Fruit fly (Drosophila melanogaster) whole organism, pupa: ENCODE data around the gene Mtr3.

ENCODE experiments used
- CG10348 ChIP-seq: fragments of 200-800 bp; sonication (Bioruptor generic); IDR thresholded peaks from 2 replicates; pipeline ENCODE4 v1.3.6; 2022; ENCODE audit warnings: missing biosample characterization, missing genetic modification characterization
- CG12605 ChIP-seq: fragments of 200-800 bp; sonication (Bioruptor generic); IDR thresholded peaks from 2 replicates; pipeline ENCODE4 v1.3.6; 2022; ENCODE audit warnings: missing biosample characterization, missing genetic modification characterization
- CG13204 ChIP-seq: fragments of 200-800 bp; sonication (Bioruptor generic); optimal IDR thresholded peaks from 2 replicates; lab custom pipeline; 2018; ENCODE audit warnings: missing biosample characterization, mild to moderate bottlenecking, missing genetic modification characterization, moderate library complexity
- CG14655 ChIP-seq: fragments of 200-800 bp; sonication (Bioruptor generic); optimal IDR thresholded peaks from 3 replicates; lab custom pipeline; 2017; ENCODE audit warnings: mild to moderate bottlenecking, missing biosample characterization, missing genetic modification reagents, missing genetic modification characterization
- CG15710 ChIP-seq: fragments of 200-800 bp; sonication (Bioruptor generic); optimal IDR thresholded peaks from 2 replicates; lab custom pipeline; 2018; ENCODE audit warnings: missing biosample characterization, mild to moderate bottlenecking, missing genetic modification characterization, moderate library complexity
- CG17806 ChIP-seq: fragments of 200-800 bp; sonication (Bioruptor generic); optimal IDR thresholded peaks from 2 replicates; lab custom pipeline; 2018; ENCODE audit warnings: missing biosample characterization, mild to moderate bottlenecking, missing genetic modification characterization, moderate library complexity
- CG32121 ChIP-seq: fragments of 200-800 bp; sonication (Bioruptor generic); IDR thresholded peaks from 2 replicates; pipeline ENCODE4 v1.3.6; 2022; ENCODE audit warnings: missing biosample characterization, missing genetic modification characterization
- CG34367 ChIP-seq: fragments of 200-800 bp; sonication (Bioruptor generic); optimal IDR thresholded peaks from 2 replicates; lab custom pipeline; 2018; ENCODE audit warnings: missing biosample characterization, mild to moderate bottlenecking, missing genetic modification characterization
- CG4496 ChIP-seq: fragments of 200-800 bp; sonication (Bioruptor generic); IDR thresholded peaks from 3 replicates; pipeline ENCODE4 v1.3.6; 2022; ENCODE audit warnings: missing biosample characterization, missing genetic modification characterization
- CG8159 ChIP-seq: fragments of 200-800 bp; sonication (Bioruptor generic); optimal IDR thresholded peaks from 3 replicates; lab custom pipeline; 2018; ENCODE audit warnings: missing biosample characterization, mild to moderate bottlenecking, missing genetic modification characterization, moderate library complexity
- CG8301 ChIP-seq: fragments of 200-800 bp; sonication (Bioruptor generic); optimal IDR thresholded peaks from 2 replicates; lab custom pipeline; 2018; ENCODE audit warnings: missing biosample characterization, mild to moderate bottlenecking, missing genetic modification characterization
- CG9948 ChIP-seq: fragments of 200-800 bp; sonication (Bioruptor generic); optimal IDR thresholded peaks from 2 replicates; lab custom pipeline; 2018; ENCODE audit warnings: missing biosample characterization, mild to moderate bottlenecking, missing genetic modification characterization, moderate library complexity
- D1 ChIP-seq: fragments of 200-800 bp; sonication (Bioruptor generic); optimal IDR thresholded peaks from 2 replicates; lab custom pipeline; 2018; ENCODE audit warnings: missing biosample characterization, mild to moderate bottlenecking, missing genetic modification characterization, moderate library complexity
- EcR ChIP-seq: fragments of 200-800 bp; sonication (Bioruptor generic); optimal IDR thresholded peaks from 3 replicates; lab custom pipeline; 2019; ENCODE audit warnings: missing biosample characterization, missing genetic modification characterization, mild to moderate bottlenecking, moderate library complexity, missing genetic modification reagents
- Ets98B ChIP-seq: fragments of 200-800 bp; sonication (Bioruptor generic); IDR thresholded peaks from 2 replicates; pipeline ENCODE4 v1.3.6; 2022; ENCODE audit warnings: missing biosample characterization, missing genetic modification characterization
- Pif1A ChIP-seq: fragments of 200-800 bp; sonication (Bioruptor generic); optimal IDR thresholded peaks from 3 replicates; lab custom pipeline; 2016; ENCODE audit warnings: missing biosample characterization, missing genetic modification characterization
- Pif1B ChIP-seq: fragments of 200-800 bp; sonication (Bioruptor generic); optimal IDR thresholded peaks from 3 replicates; lab custom pipeline; 2016; ENCODE audit warnings: missing biosample characterization, missing genetic modification characterization
- Snoo ChIP-seq: fragments of 200-800 bp; sonication (Bioruptor generic); optimal IDR thresholded peaks from 3 replicates; lab custom pipeline; 2017; ENCODE audit warnings: missing biosample characterization, mild to moderate bottlenecking, missing genetic modification characterization, inconsistent platforms
- fd96Ca ChIP-seq: fragments of 200-800 bp; sonication (Bioruptor generic); IDR thresholded peaks from 3 replicates; pipeline ENCODE4 v1.3.6; 2022; ENCODE audit warnings: missing biosample characterization, missing genetic modification characterization
- gl ChIP-seq: fragments of 200-800 bp; sonication (Bioruptor generic); optimal IDR thresholded peaks from 2 replicates; lab custom pipeline; 2018; ENCODE audit warnings: missing biosample characterization, mild to moderate bottlenecking, missing genetic modification characterization
- rn ChIP-seq: fragments of 200-800 bp; sonication (Bioruptor generic); IDR thresholded peaks from 2 replicates; pipeline ENCODE4 v1.3.6; 2022; ENCODE audit warnings: missing biosample characterization, missing genetic modification characterization

Gene Mtr3

DNA sequence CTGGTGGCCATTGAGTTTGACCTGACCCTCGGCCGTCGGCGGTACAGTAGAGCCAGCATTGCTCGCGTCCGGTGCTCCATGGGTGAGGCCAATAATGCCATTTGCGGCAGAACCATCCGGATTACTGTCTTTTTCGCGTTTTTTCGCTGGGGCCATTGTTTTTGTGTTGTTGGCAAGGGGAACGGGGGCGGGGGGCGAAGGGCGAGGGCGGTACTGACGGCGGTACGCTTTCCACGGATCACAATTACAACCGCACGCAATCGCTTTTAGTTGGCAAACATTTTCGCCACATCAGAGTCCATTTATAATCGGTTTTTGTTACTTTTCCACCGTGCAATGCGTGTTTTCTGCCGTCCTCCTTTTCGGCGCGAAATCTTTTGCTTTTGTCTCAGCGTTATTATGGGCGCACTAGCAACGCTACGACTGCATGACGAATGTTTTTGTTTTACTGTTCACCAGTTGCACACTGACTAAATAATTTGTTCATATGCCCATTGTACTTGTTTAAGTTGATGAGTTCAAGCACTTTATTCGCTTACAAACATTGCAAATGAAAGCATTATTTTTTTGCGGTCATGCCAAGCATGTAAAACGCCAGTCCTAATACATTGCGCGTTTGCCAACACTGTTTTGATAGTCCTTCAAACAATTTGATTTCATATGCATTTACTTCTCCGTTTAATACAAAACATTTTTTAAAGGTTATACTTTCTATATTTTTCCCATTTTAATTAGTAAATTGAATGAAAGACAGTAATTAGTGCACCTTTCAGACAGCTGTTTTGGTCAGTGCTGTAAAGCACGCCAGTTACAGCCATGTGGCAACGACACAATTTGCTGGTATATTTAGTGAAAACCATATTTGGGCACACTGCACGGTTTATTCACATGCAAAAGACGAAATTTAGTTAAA, 9.6 kb upstream of the Mtr3 start, which contains the start of gene Pfdn6:
Pfdn6 (plus strand) TSS at position 839 of the 913 bp plus-strand sequence.
- TF ChIP-seq CG10348 (GFP tag; lab: Robert Waterston, UW): no peak
- TF ChIP-seq CG8159: no peak
- peak; percentile 61; the same call in 2 of the 3 replicates for TF ChIP-seq CG4496 (GFP tag; lab: Robert Waterston, UW)
- TF ChIP-seq Ets98B: peak; percentile 72
- peak; percentile 75 for TF ChIP-seq CG32121
- 0 out of 2 replicates have a peak, but pooled peaks have one; percentile 38 for TF ChIP-seq rn (GFP tag; lab: Robert Waterston, UW)
- TF ChIP-seq CG17806 (tag; lab: Kevin White, UChicago): peak; percentile 21
- TF ChIP-seq CG12605: no peak
- TF ChIP-seq CG34367: peak; percentile 20
- no peak for TF ChIP-seq Pif1B (GFP tag; lab: Kevin White, UChicago)
- TF ChIP-seq CG13204 (GFP tag; lab: Kevin White, UChicago): no peak
- peak; percentile 57 for TF ChIP-seq CG15710 (tag; lab: Kevin White, UChicago)
- no peak for TF ChIP-seq D1 (tag; lab: Kevin White, UChicago)
- no peak for TF ChIP-seq CG8301 (tag; lab: Kevin White, UChicago)
- no peak for TF ChIP-seq CG14655
- no peak for TF ChIP-seq gl (tag; lab: Kevin White, UChicago)
- TF ChIP-seq fd96Ca: peak; percentile 92
- TF ChIP-seq Snoo (tag; lab: Kevin White, UChicago): peak; percentile 35
- TF ChIP-seq Pif1A (GFP tag; lab: Kevin White, UChicago): no peak
- TF ChIP-seq CG9948 (tag; lab: Kevin White, UChicago): peak; percentile 18
- no peak for TF ChIP-seq EcR
- TF ChIP-seq, all 21 proteins: peak for 10

DNA sequence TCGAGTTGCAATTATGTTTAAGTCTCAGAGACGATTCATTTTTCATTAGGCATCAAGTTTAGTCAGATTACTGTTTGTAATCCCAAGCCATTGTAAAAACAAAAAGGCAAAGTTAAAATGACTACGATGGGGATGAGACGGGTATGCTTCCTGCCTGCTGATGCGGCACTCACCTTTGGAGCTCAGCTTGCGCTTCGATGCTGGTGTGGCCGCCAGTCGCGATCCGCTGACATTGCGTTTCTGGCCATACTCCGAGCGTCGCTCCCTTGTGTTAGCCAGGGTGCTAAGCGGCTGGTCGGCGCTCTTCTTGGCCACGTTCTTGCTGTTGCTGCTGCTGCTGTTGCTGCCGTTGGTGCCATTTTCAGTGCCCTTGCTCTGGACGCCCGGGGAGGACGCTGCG, 6.5 kb upstream of the Mtr3 start:
- TF ChIP-seq EcR (no peak), Ets98B (no peak)

DNA sequence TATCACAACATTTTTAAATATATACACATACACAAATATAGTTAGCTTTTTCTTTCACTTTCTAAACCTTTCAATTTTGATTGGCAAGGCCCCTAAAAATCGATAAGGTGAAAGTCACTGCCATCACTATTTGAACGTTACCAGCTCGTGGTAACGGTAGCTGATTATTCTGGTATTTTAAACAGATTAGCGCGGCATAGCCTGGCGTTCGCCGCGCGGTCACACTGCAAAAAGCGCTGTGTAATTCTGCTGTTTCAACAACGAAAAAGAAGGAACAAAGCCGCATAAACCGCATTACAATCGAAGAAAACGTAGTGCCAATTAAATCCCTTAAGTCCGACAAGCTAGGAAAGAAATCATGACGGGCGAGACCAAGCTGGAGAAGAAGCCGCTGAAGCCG, 1.3 kb upstream of the Mtr3 start, which contains the start of gene Rpn1:
Rpn1 (plus strand) TSS at position 219 of the 400 bp plus-strand sequence.
- TF ChIP-seq D1 (tag; lab: Kevin White, UChicago) (no peak), EcR (peak; percentile 5), CG34367 (no peak), CG4496 (GFP tag; lab: Robert Waterston, UW) (peak; percentile 44; the same call in 1 of the 3 replicates), gl (tag; lab: Kevin White, UChicago) (no peak), Pif1B (GFP tag; lab: Kevin White, UChicago) (no peak), rn (GFP tag; lab: Robert Waterston, UW) (no peak), Snoo (tag; lab: Kevin White, UChicago) (no peak), CG14655 (no peak)

DNA sequence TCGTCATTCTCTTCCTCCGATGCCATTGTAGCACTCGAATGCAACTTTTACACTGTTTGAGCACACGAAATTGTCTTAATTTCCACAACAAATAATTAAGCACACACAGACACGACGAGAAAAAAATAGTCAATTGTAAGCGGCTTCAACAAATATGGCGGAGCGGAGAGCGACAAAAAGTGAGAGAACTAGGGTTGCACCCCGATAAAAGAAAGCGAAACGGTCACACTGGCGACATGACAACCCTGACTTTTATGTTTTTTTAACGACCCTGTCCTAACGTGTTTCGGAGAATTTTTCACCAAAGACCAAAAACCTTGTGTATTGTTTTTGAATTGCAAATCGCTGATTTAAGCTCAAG, 3.5 kb downstream of the Mtr3 start, which contains the start of the genes Mi-2 and Prp3:
Mi-2 (minus strand) TSS at position 162 of the 361 bp plus-strand sequence.
Prp3 (plus strand) TSS at position 247 of the 361 bp plus-strand sequence.
- TF ChIP-seq CG9948 (tag; lab: Kevin White, UChicago) (no peak), CG10348 (GFP tag; lab: Robert Waterston, UW) (no peak), CG15710 (tag; lab: Kevin White, UChicago) (peak; percentile 10), CG14655 (no peak), Pif1B (GFP tag; lab: Kevin White, UChicago) (no peak), CG12605 (no peak), Pif1A (GFP tag; lab: Kevin White, UChicago) (no peak), CG8301 (tag; lab: Kevin White, UChicago) (no peak), CG13204 (GFP tag; lab: Kevin White, UChicago) (no peak), CG8159 (no peak), CG34367 (no peak), Ets98B (peak; percentile 20; the same call in 1 of the 2 replicates), Snoo (tag; lab: Kevin White, UChicago) (peak; percentile 21)

DNA sequence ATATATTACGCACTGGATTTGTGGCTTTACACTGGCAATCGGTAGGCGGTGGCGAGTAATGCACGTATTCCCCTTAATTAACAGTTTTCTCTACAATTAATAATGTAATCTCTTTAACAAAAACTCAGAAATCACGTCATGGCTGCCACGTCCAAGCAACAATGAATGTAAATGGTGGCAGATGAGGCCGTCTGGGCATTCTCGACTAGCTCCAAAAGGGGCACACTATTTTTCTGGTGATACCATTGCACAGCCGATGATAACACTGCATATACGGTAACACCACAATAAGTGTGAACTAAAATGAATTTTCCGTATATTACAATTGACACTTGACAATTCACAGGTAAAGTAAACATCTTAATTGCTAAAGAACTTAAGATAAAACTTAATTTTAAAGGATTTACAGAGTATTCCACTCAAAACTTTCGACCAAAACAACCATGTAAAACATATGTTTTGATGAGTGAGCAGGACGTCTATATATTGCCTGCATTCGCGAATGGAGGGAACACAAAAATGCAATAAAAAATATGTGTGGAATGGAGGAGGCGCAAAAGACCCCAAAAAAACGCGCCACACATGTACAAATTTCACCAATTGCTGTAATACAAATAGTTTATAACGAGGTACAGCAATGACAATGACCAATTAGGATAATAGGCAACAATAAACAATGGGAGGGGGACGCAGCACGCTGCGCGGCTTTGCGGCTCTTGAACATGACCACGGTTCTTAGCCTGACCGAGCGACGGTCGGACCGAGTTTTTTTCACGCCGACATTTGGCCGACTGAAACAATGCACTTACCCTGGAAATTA, 4.1 kb downstream of the Mtr3 start:
- TF ChIP-seq gl (tag; lab: Kevin White, UChicago) (no peak), EcR (no peak), CG8159 (peak; percentile 16), CG12605 (no peak), CG10348 (GFP tag; lab: Robert Waterston, UW) (no peak), rn (GFP tag; lab: Robert Waterston, UW) (no peak)
